Worm (Caenorhabditis elegans) whole organism, L1 larva: ENCODE measurements around the gene ruvb-1.

ENCODE experiments used
- aha-1 ChIP-seq: fragments of 150-350 bp; optimal IDR thresholded peaks from 2 replicates; lab custom pipeline; 2014; ENCODE audit warnings: missing biosample characterization, missing genetic modification characterization
- alr-1 ChIP-seq: fragments of 200-800 bp; sonication (Bioruptor generic); optimal IDR thresholded peaks from 2 replicates; lab custom pipeline; 2018; ENCODE audit warnings: borderline replicate concordance, mild to moderate bottlenecking, missing genetic modification characterization, missing compliant biosample characterization
- aly-2 ChIP-seq: fragments of 150-350 bp; optimal IDR thresholded peaks from 2 replicates; lab custom pipeline; 2014; ENCODE audit warnings: missing biosample characterization, missing genetic modification characterization
- blmp-1 ChIP-seq: fragments of 150-350 bp; optimal IDR thresholded peaks from 2 replicates; lab custom pipeline; 2014; ENCODE audit warnings: missing biosample characterization, missing genetic modification characterization
- ceh-63 ChIP-seq: fragments of 200-800 bp; sonication (Bioruptor generic); optimal IDR thresholded peaks from 2 replicates; lab custom pipeline; 2018; ENCODE audit warnings: mild to moderate bottlenecking, missing genetic modification characterization, missing compliant biosample characterization
- ceh-8 ChIP-seq: fragments of 200-800 bp; sonication (Bioruptor generic); optimal IDR thresholded peaks from 2 replicates; lab custom pipeline; 2018; ENCODE audit warnings: mild to moderate bottlenecking, missing genetic modification characterization, moderate library complexity, missing compliant biosample characterization
- ceh-82 ChIP-seq, 3 experiments: fragments of 150-350 bp in 1 of 3; sonication (generic microtip) in 2 of 3; optimal IDR thresholded peaks; 2 replicates each; lab custom pipeline; 2014 to 2017; ENCODE audit warnings: missing biosample characterization in 3 of 3, missing genetic modification characterization in 3 of 3
- ces-1 ChIP-seq: fragments of 150-350 bp; optimal IDR thresholded peaks from 2 replicates; lab custom pipeline; 2014; ENCODE audit warnings: missing biosample characterization, missing genetic modification reagents, missing genetic modification characterization
- dsc-1 ChIP-seq: sonication (generic microtip); optimal IDR thresholded peaks from 2 replicates; lab custom pipeline; 2016; ENCODE audit warnings: mild to moderate bottlenecking, missing genetic modification characterization, missing compliant biosample characterization
- efl-1 ChIP-seq, 4 experiments: fragments of 150-350 bp; optimal IDR thresholded peaks in 3 of 4; peaks in 1 of 4; 1 replicate in 1 of 4; 2 replicates in 3 of 4; lab custom pipeline; 2014; ENCODE audit warnings: missing biosample characterization in 2 of 4, missing genetic modification characterization in 2 of 4, missing genetic modification reagents in 2 of 4
- efl-3 ChIP-seq: fragments of 200-800 bp; sonication (Bioruptor generic); optimal IDR thresholded peaks from 2 replicates; lab custom pipeline; 2018; ENCODE audit warnings: mild to moderate bottlenecking, missing genetic modification characterization, missing compliant biosample characterization
- egl-13 ChIP-seq: sonication (generic microtip); optimal IDR thresholded peaks from 2 replicates; lab custom pipeline; 2016; ENCODE audit warnings: missing genotype, missing genetic modification reagents, missing genetic modification characterization, missing compliant biosample characterization
- egl-27 ChIP-seq, 2 experiments: fragments of 150-350 bp in 1 of 2; sonication (generic microtip); optimal IDR thresholded peaks; 3 replicates each; lab custom pipeline; 2017 to 2018; ENCODE audit warnings: missing biosample characterization in 2 of 2, missing genetic modification characterization in 2 of 2, missing genetic modification reagents in 2 of 2
- elt-3 ChIP-seq, 6 experiments: fragments of 150-350 bp in 1 of 6; sonication (generic microtip); optimal IDR thresholded peaks; 2 replicates each; lab custom pipeline; 2017 to 2018; ENCODE audit warnings: missing biosample characterization in 6 of 6, missing genetic modification characterization in 6 of 6, inconsistent platforms in 1 of 6
- ets-5 ChIP-seq: fragments of 200-800 bp; sonication (Bioruptor generic); IDR thresholded peaks from 2 replicates; pipeline ENCODE4 v1.3.6; 2022; ENCODE audit warnings: missing genetic modification characterization, missing compliant biosample characterization
- fkh-10 ChIP-seq: sonication (generic microtip); optimal IDR thresholded peaks from 2 replicates; lab custom pipeline; 2017; ENCODE audit warnings: missing biosample characterization, missing genetic modification reagents, missing genetic modification characterization
- fkh-4 ChIP-seq: sonication (generic microtip); optimal IDR thresholded peaks from 2 replicates; lab custom pipeline; 2016; ENCODE audit warnings: missing compliant biosample characterization, missing genetic modification characterization, borderline replicate concordance
- fkh-8 ChIP-seq: sonication (generic microtip); optimal IDR thresholded peaks from 2 replicates; lab custom pipeline; 2016; ENCODE audit warnings: mild to moderate bottlenecking, missing genetic modification characterization, missing compliant biosample characterization
- fos-1 ChIP-seq: fragments of 150-350 bp; optimal IDR thresholded peaks from 2 replicates; lab custom pipeline; 2014; ENCODE audit warnings: missing biosample characterization, missing genetic modification characterization
- hlh-17 ChIP-seq: fragments of 200-800 bp; sonication (Bioruptor generic); optimal IDR thresholded peaks from 2 replicates; lab custom pipeline; 2018; ENCODE audit warnings: missing genetic modification characterization, mild to moderate bottlenecking, missing compliant biosample characterization, moderate library complexity, borderline replicate concordance
- hpl-2 ChIP-seq: fragments of 150-350 bp; optimal IDR thresholded peaks from 2 replicates; lab custom pipeline; 2014; ENCODE audit warnings: missing biosample characterization, missing genetic modification reagents, missing genetic modification characterization
- lin-13 ChIP-seq: fragments of 150-350 bp; optimal IDR thresholded peaks from 2 replicates; lab custom pipeline; 2014; ENCODE audit warnings: missing biosample characterization, missing genetic modification reagents, missing genetic modification characterization
- lin-14 ChIP-seq: fragments of 200-800 bp; sonication (Bioruptor generic); optimal IDR thresholded peaks from 2 replicates; lab custom pipeline; 2018; ENCODE audit warnings: mild to moderate bottlenecking, missing genetic modification characterization, moderate library complexity, missing compliant biosample characterization
- lin-15B ChIP-seq: fragments of 150-350 bp; sonication (generic microtip); optimal IDR thresholded peaks from 3 replicates; lab custom pipeline; 2014; ENCODE audit warnings: missing biosample characterization, missing genetic modification characterization
- lir-3 ChIP-seq: sonication (generic microtip); optimal IDR thresholded peaks from 2 replicates; lab custom pipeline; 2016; ENCODE audit warnings: mild to moderate bottlenecking, missing genetic modification characterization, moderate library complexity, missing compliant biosample characterization; ENCODE audit not compliant: poor library complexity
- lsy-2 ChIP-seq, 2 experiments: fragments of 150-350 bp; optimal IDR thresholded peaks; 2 replicates each; lab custom pipeline; 2014; ENCODE audit warnings: missing biosample characterization in 2 of 2, missing genetic modification characterization in 2 of 2
- mab-9 ChIP-seq: fragments of 200-800 bp; sonication (Bioruptor generic); IDR thresholded peaks from 2 replicates; pipeline ENCODE4 v1.3.6; 2022; ENCODE audit warnings: missing genetic modification reagents, missing genetic modification characterization, missing compliant biosample characterization
- mdl-1 ChIP-seq, 2 experiments: fragments of 150-350 bp; optimal IDR thresholded peaks; 2 replicates each; lab custom pipeline; 2014 to 2017; ENCODE audit warnings: missing biosample characterization in 2 of 2, missing genetic modification characterization in 2 of 2, inconsistent platforms in 1 of 2
- mep-1 ChIP-seq: fragments of 150-350 bp; optimal IDR thresholded peaks from 2 replicates; lab custom pipeline; 2014; ENCODE audit warnings: missing biosample characterization, missing genetic modification characterization
- nhr-19 ChIP-seq: fragments of 200-800 bp; sonication (Bioruptor generic); conservative IDR thresholded peaks from 2 replicates; pipeline ENCODE4 v1.3.6; 2022; ENCODE audit warnings: missing genetic modification characterization, missing compliant biosample characterization
- nhr-20 ChIP-seq: sonication (generic microtip); optimal IDR thresholded peaks from 2 replicates; lab custom pipeline; 2016; ENCODE audit warnings: mild to moderate bottlenecking, missing genetic modification characterization, missing compliant biosample characterization
- nhr-237 ChIP-seq: fragments of 150-350 bp; optimal IDR thresholded peaks from 2 replicates; lab custom pipeline; 2014; ENCODE audit warnings: missing biosample characterization, missing genetic modification characterization
- nhr-47 ChIP-seq: sonication (generic microtip); optimal IDR thresholded peaks from 2 replicates; lab custom pipeline; 2016; ENCODE audit warnings: mild to moderate bottlenecking, missing genetic modification characterization, moderate library complexity, missing compliant biosample characterization
- nhr-84 ChIP-seq: sonication (generic microtip); optimal IDR thresholded peaks from 2 replicates; lab custom pipeline; 2017; ENCODE audit warnings: missing biosample characterization, missing genetic modification characterization
- nhr-85 ChIP-seq: sonication (generic microtip); peaks from one replicate; lab custom pipeline; 2016; ENCODE audit warnings: missing genetic modification characterization, inconsistent platforms, missing compliant biosample characterization
- nhr-90 ChIP-seq: sonication (generic microtip); optimal IDR thresholded peaks from 2 replicates; lab custom pipeline; 2016; ENCODE audit warnings: mild to moderate bottlenecking, missing genetic modification characterization, missing compliant biosample characterization; ENCODE audit not compliant: poor library complexity
- pax-3 ChIP-seq: fragments of 200-800 bp; sonication (Bioruptor generic); optimal IDR thresholded peaks from 2 replicates; lab custom pipeline; 2018; ENCODE audit warnings: mild to moderate bottlenecking, missing genetic modification characterization, moderate library complexity, missing compliant biosample characterization
- pqm-1 ChIP-seq: sonication (generic microtip); optimal IDR thresholded peaks from 3 replicates; lab custom pipeline; 2017; ENCODE audit warnings: missing biosample characterization, missing genetic modification characterization
- rnt-1 ChIP-seq: sonication (generic microtip); optimal IDR thresholded peaks from 2 replicates; lab custom pipeline; 2016; ENCODE audit warnings: mild to moderate bottlenecking, missing genetic modification characterization, moderate library complexity, missing compliant biosample characterization
- snu-23 ChIP-seq: sonication (generic microtip); optimal IDR thresholded peaks from 2 replicates; lab custom pipeline; 2016; ENCODE audit warnings: missing genetic modification characterization, missing compliant biosample characterization
- sox-4 ChIP-seq: sonication (generic microtip); optimal IDR thresholded peaks from 2 replicates; lab custom pipeline; 2016; ENCODE audit warnings: missing genetic modification characterization, missing compliant biosample characterization
- sup-37 ChIP-seq: fragments of 200-800 bp; sonication (Bioruptor generic); optimal IDR thresholded peaks from 2 replicates; lab custom pipeline; 2018; ENCODE audit warnings: mild to moderate bottlenecking, missing genetic modification characterization, missing compliant biosample characterization
- swsn-7 ChIP-seq: sonication (generic microtip); optimal IDR thresholded peaks from 2 replicates; lab custom pipeline; 2016; ENCODE audit warnings: missing genetic modification characterization, missing compliant biosample characterization
- tbx-2 ChIP-seq: sonication (generic microtip); optimal IDR thresholded peaks from 2 replicates; lab custom pipeline; 2016; ENCODE audit warnings: missing genetic modification characterization, missing compliant biosample characterization
- unc-130 ChIP-seq: fragments of 150-350 bp; optimal IDR thresholded peaks from 2 replicates; lab custom pipeline; 2017; ENCODE audit warnings: missing biosample characterization, missing genetic modification characterization, inconsistent platforms
- unc-62 ChIP-seq: fragments of 150-350 bp; optimal IDR thresholded peaks from 2 replicates; lab custom pipeline; 2014; ENCODE audit warnings: missing biosample characterization, missing genetic modification reagents, missing genetic modification characterization
- unc-86 ChIP-seq: sonication (generic microtip); optimal IDR thresholded peaks from 2 replicates; lab custom pipeline; 2016; ENCODE audit warnings: missing genetic modification characterization, missing compliant biosample characterization
- vab-15 ChIP-seq: sonication (generic microtip); optimal IDR thresholded peaks from 2 replicates; lab custom pipeline; 2017; ENCODE audit warnings: missing genotype, mild to moderate bottlenecking, missing genetic modification characterization, missing compliant biosample characterization
- zip-4 ChIP-seq: fragments of 200-800 bp; sonication (Bioruptor generic); optimal IDR thresholded peaks from 2 replicates; lab custom pipeline; 2018; ENCODE audit warnings: mild to moderate bottlenecking, missing genetic modification characterization, moderate library complexity, missing compliant biosample characterization

The ruvb-1 gene

DNA sequence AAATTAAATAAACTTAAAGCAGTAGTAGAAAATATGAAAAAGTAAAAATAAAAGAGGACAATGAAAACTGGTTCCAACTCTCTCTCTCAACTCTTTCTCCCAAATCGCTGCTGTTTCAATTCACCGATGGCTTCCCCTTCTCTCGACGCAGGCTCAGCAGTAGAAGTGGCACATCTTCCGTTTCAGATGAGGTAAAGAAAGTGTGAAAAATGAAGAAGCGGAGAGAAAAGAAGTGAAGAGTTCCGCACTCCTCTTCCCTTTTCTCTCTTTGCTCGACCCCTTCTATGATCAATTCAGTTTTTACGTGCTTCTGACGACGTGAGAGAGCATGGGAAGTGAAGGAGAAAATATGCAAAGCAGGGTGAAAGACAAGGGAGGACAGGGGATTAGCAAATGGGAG lies 6.3 kb downstream of the ruvb-1 start (continued):
- no peak for TF ChIP-seq pqm-1 (tag; lab: Kevin White, UChicago)
- no peak for TF ChIP-seq hlh-17
- TF ChIP-seq lir-3 (tag; lab: Kevin White, UChicago) = no peak
- TF ChIP-seq blmp-1 (tag; lab: Kevin White, UChicago) = no peak
- TF ChIP-seq mep-1 = no peak
- TF ChIP-seq ceh-63 (GFP tag; lab: Kevin White, UChicago) = no peak
- TF ChIP-seq fkh-8 (tag; lab: Kevin White, UChicago) = peak; percentile 35
- TF ChIP-seq lin-14 = peak; percentile 82
- no peak for TF ChIP-seq tbx-2 (tag; lab: Kevin White, UChicago)
- no peak for TF ChIP-seq efl-1 (optimal IDR thresholded peaks at IDR 0.05; lab: Kevin White, UChicago)
- TF ChIP-seq efl-1 (GFP tag; optimal IDR thresholded peaks at IDR 0.05 in 1 of 2; lab: Kevin White, UChicago) = peak in 1 of 2 experiments; percentile 72
- no peak for TF ChIP-seq rnt-1
- peak; percentile 67 for TF ChIP-seq fkh-10 (GFP tag; lab: Kevin White, UChicago)
- no peak for TF ChIP-seq zip-4 (GFP tag; lab: Kevin White, UChicago)
- TF ChIP-seq egl-13 (tag; lab: Kevin White, UChicago) = peak; percentile 17
- TF ChIP-seq mdl-1 (tag; optimal IDR thresholded peaks at IDR 0.05; lab: Kevin White, UChicago) = no peak
- TF ChIP-seq nhr-47 (tag; lab: Kevin White, UChicago) = peak; percentile 31
- TF ChIP-seq ces-1 (GFP tag; lab: Kevin White, UChicago) = no peak
- TF ChIP-seq aly-2 (tag; lab: Kevin White, UChicago) = no peak
- TF ChIP-seq, all 84 proteins: peak for 8

DNA sequence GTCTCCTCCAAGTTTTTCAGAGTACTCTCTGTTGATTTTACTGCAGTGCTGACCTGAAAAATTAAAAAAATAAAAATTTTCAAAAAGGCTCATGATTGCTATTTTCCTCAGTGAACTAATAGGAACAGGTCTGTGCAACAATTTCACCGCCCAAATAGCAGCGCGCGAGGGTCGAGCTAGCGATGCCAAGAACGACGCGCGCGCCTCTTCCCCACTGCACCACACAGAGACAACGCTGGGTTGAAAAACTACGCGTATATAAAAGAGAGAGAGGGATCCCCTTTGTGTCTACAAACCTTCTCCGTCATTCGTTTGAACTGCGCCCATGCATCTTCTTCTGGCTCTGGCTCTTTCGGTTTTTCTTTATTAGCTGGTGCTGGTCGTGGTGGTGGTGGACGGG lies 10.5 kb downstream of the ruvb-1 start:
- TF ChIP-seq nhr-84 (tag; lab: Kevin White, UChicago) (no peak), dsc-1 (tag; lab: Kevin White, UChicago) (peak; percentile 63), efl-3 (GFP tag; lab: Kevin White, UChicago) (no peak), alr-1 (tag; lab: Kevin White, UChicago) (no peak), lsy-2 (tag; optimal IDR thresholded peaks at IDR 0.05; lab: Kevin White, UChicago) (peak; percentile 49 to 52), elt-3 (tag; optimal IDR thresholded peaks at IDR 0.05; lab: Kevin White, UChicago) (no peak), ets-5 (GFP tag; lab: Robert Waterston, UW) (no peak), aha-1 (tag; lab: Kevin White, UChicago) (no peak), swsn-7 (tag; lab: Kevin White, UChicago) (peak; percentile 72), lin-14 (peak; percentile 76), blmp-1 (tag; lab: Kevin White, UChicago) (no peak), unc-62 (GFP tag; lab: Kevin White, UChicago) (no peak), lir-3 (tag; lab: Kevin White, UChicago) (peak; percentile 52), pqm-1 (tag; lab: Kevin White, UChicago) (no peak), egl-27 (tag; optimal IDR thresholded peaks at IDR 0.05; lab: Kevin White, UChicago) (no peak), lin-15B (peak; percentile 36), nhr-20 (peak; percentile 72), egl-13 (tag; lab: Kevin White, UChicago) (peak; percentile 37), hpl-2 (no peak), sup-37 (GFP tag; lab: Kevin White, UChicago) (no peak), ceh-82 (tag; optimal IDR thresholded peaks at IDR 0.05; lab: Kevin White, UChicago) (peak; percentile 43 to 76 (median 72)), sox-4 (no peak), mab-9 (GFP tag; lab: Robert Waterston, UW) (0 out of 2 replicates have a peak, but pooled peaks have one; percentile 33), vab-15 (no peak), mdl-1 (tag; optimal IDR thresholded peaks at IDR 0.05; lab: Kevin White, UChicago) (peak in 1 of 2 experiments; percentile 35), fos-1 (tag; lab: Kevin White, UChicago) (peak; percentile 15), lin-13 (no peak), unc-130 (peak; percentile 77), nhr-237 (no peak), nhr-85 (tag; lab: Kevin White, UChicago) (no peak), nhr-19 (GFP tag; lab: Robert Waterston, UW) (peak; percentile 64), snu-23 (GFP tag; lab: Kevin White, UChicago) (peak; percentile 81), nhr-90 (tag; lab: Kevin White, UChicago) (peak; percentile 47), pax-3 (tag; lab: Kevin White, UChicago) (peak; percentile 47), tbx-2 (tag; lab: Kevin White, UChicago) (peak; percentile 69), ceh-8 (GFP tag; lab: Kevin White, UChicago) (peak; percentile 17), unc-86 (peak; percentile 55), fkh-4 (tag; lab: Kevin White, UChicago) (no peak), fkh-8 (tag; lab: Kevin White, UChicago) (peak; percentile 48)
